Fruit fly (Drosophila melanogaster): Measurements from ENCODE around the gene trc.

Gene trc

DNA sequence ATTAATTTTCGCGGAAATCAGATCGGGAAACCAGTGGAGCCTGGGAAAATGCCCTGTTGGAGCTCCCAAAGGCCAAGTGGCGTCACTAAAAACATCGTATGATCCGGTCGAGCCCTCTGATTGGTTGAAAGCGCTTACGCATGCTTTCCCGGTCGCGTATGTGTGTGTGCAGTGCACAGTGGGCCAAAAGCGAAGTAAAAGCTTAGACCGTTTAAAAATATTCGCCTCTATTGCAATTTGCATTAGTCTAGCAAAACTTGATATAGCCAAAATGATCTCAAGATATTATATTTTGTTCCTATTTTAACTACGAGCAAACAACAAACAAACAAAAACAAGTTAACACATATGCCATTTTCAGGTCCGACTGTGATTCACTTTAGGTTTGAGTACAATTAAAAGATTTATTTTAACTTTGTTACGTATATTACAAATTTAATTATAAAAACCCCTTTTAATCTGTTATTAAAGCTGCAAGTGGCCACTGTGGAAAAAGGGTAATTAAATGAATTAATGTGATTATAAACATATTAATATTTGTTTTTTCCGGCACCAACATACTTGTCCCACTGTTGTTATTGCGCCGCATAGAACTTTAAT lies 39.8 kb downstream of the trc start (continued):
- TF ChIP-seq kni (GFP tag; optimal IDR thresholded peaks at IDR 0.05) (peak; percentile 5), Oaz (GFP tag; IDR thresholded peaks at IDR 0.05) (no peak; the same call in 1 of the 2 replicates), CG7745 (tag; optimal IDR thresholded peaks at IDR 0.05) (no peak), HmgZ (tag; optimal IDR thresholded peaks at IDR 0.05) (peak; percentile 74), C15 (GFP tag; IDR thresholded peaks at IDR 0.05) (0 out of 3 replicates have a peak, but pooled peaks have one; percentile 11), br (optimal IDR thresholded peaks at IDR 0.05) (no peak), Pdp1 (GFP tag; optimal IDR thresholded peaks at IDR 0.05) (peak; percentile 65 to 84), NC2α (GFP tag; optimal IDR thresholded peaks at IDR 0.05) (no peak), dysf (GFP tag; IDR thresholded peaks at IDR 0.05) (peak; percentile 81; the same call in 2 of the 3 replicates), CG15073 (GFP tag; optimal IDR thresholded peaks at IDR 0.05) (peak; percentile 52), CG15269 (tag; optimal IDR thresholded peaks at IDR 0.05) (peak; percentile 91), CG7963 (GFP tag; IDR thresholded peaks at IDR 0.05; ENCODE audit: partially characterized antibody) (peak; percentile 35; the same call in 1 of the 3 replicates), Aef1 (GFP tag; IDR thresholded peaks at IDR 0.05) (no peak), CG12391 (tag; optimal IDR thresholded peaks at IDR 0.05) (peak; percentile 88), croc (GFP tag; conservative IDR thresholded peaks at IDR 0.05) (peak; percentile 49; the same call in 2 of the 3 replicates), CTCF (GFP tag; optimal IDR thresholded peaks at IDR 0.05) (no peak), schlank (tag; optimal IDR thresholded peaks at IDR 0.05) (peak; percentile 75), cas (GFP tag; IDR thresholded peaks at IDR 0.05) (0 out of 2 replicates have a peak, but pooled peaks have one; percentile 31), abd-A (tag; optimal IDR thresholded peaks at IDR 0.05) (no peak), CG14014 (GFP tag; IDR thresholded peaks at IDR 0.05) (peak; percentile 73), da (GFP tag; optimal IDR thresholded peaks at IDR 0.05) (peak; percentile 0), scrt (GFP tag; optimal IDR thresholded peaks at IDR 0.05) (peak; percentile 76), ato (GFP tag; IDR thresholded peaks at IDR 0.05; ENCODE audit: partially characterized antibody) (peak; percentile 44; the same call in 1 of the 2 replicates), CG3995 (GFP tag; optimal IDR thresholded peaks at IDR 0.05) (peak; percentile 54), Mes4 (GFP tag; optimal IDR thresholded peaks at IDR 0.05) (peak; percentile 71), CG4730 (GFP tag; IDR thresholded peaks at IDR 0.05) (0 out of 2 replicates have a peak, but pooled peaks have one; percentile 38), knrl (GFP tag; IDR thresholded peaks at IDR 0.05; ENCODE audit: partially characterized antibody) (no peak), Fer2 (tag; optimal IDR thresholded peaks at IDR 0.05) (peak; percentile 49), CG3281 (GFP tag; optimal IDR thresholded peaks at IDR 0.05) (peak; percentile 93), oc (tag; optimal IDR thresholded peaks at IDR 0.05) (no peak), CG3838 (GFP tag; optimal IDR thresholded peaks at IDR 0.05) (peak; percentile 51), luna (GFP tag; optimal IDR thresholded peaks at IDR 0.05) (no peak), mld (GFP tag; IDR thresholded peaks at IDR 0.05; ENCODE audit: partially characterized antibody) (no peak), CG7271 (tag; optimal IDR thresholded peaks at IDR 0.05) (no peak), CG8281 (tag; optimal IDR thresholded peaks at IDR 0.05) (peak; percentile 69), dan (GFP tag; IDR thresholded peaks at IDR 0.05) (no peak), klu (GFP tag; IDR thresholded peaks at IDR 0.05) (peak; percentile 56; the same call in 1 of the 2 replicates), CG16863 (GFP tag; optimal IDR thresholded peaks at IDR 0.05) (peak; percentile 79), ci (GFP tag; IDR thresholded peaks at IDR 0.05) (peak; percentile 85), cg (GFP tag; optimal IDR thresholded peaks at IDR 0.05) (peak; percentile 87), CG4328 (GFP tag; optimal IDR thresholded peaks at IDR 0.05) (peak; percentile 93), grau (tag; optimal IDR thresholded peaks at IDR 0.05) (peak; percentile 91), Poxn (GFP tag; IDR thresholded peaks at IDR 0.05) (0 out of 2 replicates have a peak, but pooled peaks have one; percentile 3), nerfin-2 (GFP tag; IDR thresholded peaks at IDR 0.05; ENCODE audit: partially characterized antibody) (no peak), CG15601 (tag; optimal IDR thresholded peaks at IDR 0.05) (peak; percentile 72), Dad (GFP tag; optimal IDR thresholded peaks at IDR 0.05) (peak; percentile 35), CG6654 (GFP tag; optimal IDR thresholded peaks at IDR 0.05) (peak; percentile 66), nmo (GFP tag; optimal IDR thresholded peaks at IDR 0.05) (peak; percentile 92), dati (GFP tag; IDR thresholded peaks at IDR 0.05) (no peak), chinmo (GFP tag; IDR thresholded peaks at IDR 0.05; ENCODE audit: partially characterized antibody) (peak; percentile 67; the same call in 1 of the 4 replicates)
